Worm (Caenorhabditis elegans) whole organism, L1 larva: ENCODE data around the gene F38B2.3.

Source experiments
- C04F5.9 ChIP-seq: sonication (generic microtip); optimal IDR thresholded peaks from 2 replicates; lab custom pipeline; 2016; ENCODE audit warnings: missing genetic modification characterization, missing compliant biosample characterization
- C16A3.4 ChIP-seq: fragments of 150-350 bp; optimal IDR thresholded peaks from 2 replicates; lab custom pipeline; 2014; ENCODE audit warnings: missing biosample characterization, missing genetic modification characterization
- C34B4.2 ChIP-seq: sonication (generic microtip); optimal IDR thresholded peaks from 2 replicates; lab custom pipeline; 2017; ENCODE audit warnings: mild to moderate bottlenecking, missing genetic modification characterization, missing compliant biosample characterization
- aly-2 ChIP-seq: fragments of 150-350 bp; optimal IDR thresholded peaks from 2 replicates; lab custom pipeline; 2014; ENCODE audit warnings: missing biosample characterization, missing genetic modification characterization
- ama-1 ChIP-seq: fragments of 150-350 bp; optimal IDR thresholded peaks from 2 replicates; lab custom pipeline; 2014
- blmp-1 ChIP-seq: fragments of 150-350 bp; optimal IDR thresholded peaks from 2 replicates; lab custom pipeline; 2014; ENCODE audit warnings: missing biosample characterization, missing genetic modification characterization
- ceh-63 ChIP-seq: fragments of 200-800 bp; sonication (Bioruptor generic); optimal IDR thresholded peaks from 2 replicates; lab custom pipeline; 2018; ENCODE audit warnings: mild to moderate bottlenecking, missing genetic modification characterization, missing compliant biosample characterization
- ceh-8 ChIP-seq: fragments of 200-800 bp; sonication (Bioruptor generic); optimal IDR thresholded peaks from 2 replicates; lab custom pipeline; 2018; ENCODE audit warnings: mild to moderate bottlenecking, missing genetic modification characterization, moderate library complexity, missing compliant biosample characterization
- ceh-82 ChIP-seq, 3 experiments: fragments of 150-350 bp in 1 of 3; sonication (generic microtip) in 2 of 3; optimal IDR thresholded peaks; 2 replicates each; lab custom pipeline; 2014 to 2017; ENCODE audit warnings: missing biosample characterization in 3 of 3, missing genetic modification characterization in 3 of 3
- ces-1 ChIP-seq: fragments of 150-350 bp; optimal IDR thresholded peaks from 2 replicates; lab custom pipeline; 2014; ENCODE audit warnings: missing biosample characterization, missing genetic modification reagents, missing genetic modification characterization
- dpl-1 ChIP-seq, 3 experiments: fragments of 150-350 bp in 2 of 3; sonication (generic microtip) in 1 of 3; optimal IDR thresholded peaks; 2 replicates each; lab custom pipeline; 2014 to 2017; ENCODE audit warnings: missing biosample characterization in 3 of 3, missing genetic modification characterization in 3 of 3, missing genetic modification reagents in 3 of 3
- dsc-1 ChIP-seq: sonication (generic microtip); optimal IDR thresholded peaks from 2 replicates; lab custom pipeline; 2016; ENCODE audit warnings: mild to moderate bottlenecking, missing genetic modification characterization, missing compliant biosample characterization
- efl-1 ChIP-seq, 4 experiments: fragments of 150-350 bp; optimal IDR thresholded peaks in 3 of 4; peaks in 1 of 4; 1 replicate in 1 of 4; 2 replicates in 3 of 4; lab custom pipeline; 2014; ENCODE audit warnings: missing biosample characterization in 2 of 4, missing genetic modification characterization in 2 of 4, missing genetic modification reagents in 2 of 4
- egl-13 ChIP-seq: sonication (generic microtip); optimal IDR thresholded peaks from 2 replicates; lab custom pipeline; 2016; ENCODE audit warnings: missing genotype, missing genetic modification reagents, missing genetic modification characterization, missing compliant biosample characterization
- egl-27 ChIP-seq, 2 experiments: fragments of 150-350 bp in 1 of 2; sonication (generic microtip); optimal IDR thresholded peaks; 3 replicates each; lab custom pipeline; 2017 to 2018; ENCODE audit warnings: missing biosample characterization in 2 of 2, missing genetic modification characterization in 2 of 2, missing genetic modification reagents in 2 of 2
- elt-2 ChIP-seq: sonication (generic microtip); optimal IDR thresholded peaks from 2 replicates; lab custom pipeline; 2016; ENCODE audit warnings: missing genetic modification characterization, mild to moderate bottlenecking, inconsistent platforms, missing compliant biosample characterization, missing genetic modification reagents
- elt-3 ChIP-seq, 6 experiments: fragments of 150-350 bp in 1 of 6; sonication (generic microtip); optimal IDR thresholded peaks; 2 replicates each; lab custom pipeline; 2017 to 2018; ENCODE audit warnings: missing biosample characterization in 6 of 6, missing genetic modification characterization in 6 of 6, inconsistent platforms in 1 of 6
- ets-5 ChIP-seq: fragments of 200-800 bp; sonication (Bioruptor generic); IDR thresholded peaks from 2 replicates; pipeline ENCODE4 v1.3.6; 2022; ENCODE audit warnings: missing genetic modification characterization, missing compliant biosample characterization
- fkh-8 ChIP-seq: sonication (generic microtip); optimal IDR thresholded peaks from 2 replicates; lab custom pipeline; 2016; ENCODE audit warnings: mild to moderate bottlenecking, missing genetic modification characterization, missing compliant biosample characterization
- fos-1 ChIP-seq: fragments of 150-350 bp; optimal IDR thresholded peaks from 2 replicates; lab custom pipeline; 2014; ENCODE audit warnings: missing biosample characterization, missing genetic modification characterization
- grh-1 ChIP-seq: fragments of 200-800 bp; sonication (Bioruptor generic); IDR thresholded peaks from 2 replicates; pipeline ENCODE4 v1.3.6; 2022; ENCODE audit warnings: missing genetic modification reagents, missing genetic modification characterization, missing compliant biosample characterization
- hlh-4 ChIP-seq: sonication (generic microtip); optimal IDR thresholded peaks from 2 replicates; lab custom pipeline; 2016; ENCODE audit warnings: mild to moderate bottlenecking, missing genetic modification characterization, missing compliant biosample characterization
- irx-1 ChIP-seq: sonication (generic microtip); optimal IDR thresholded peaks from 2 replicates; lab custom pipeline; 2016; ENCODE audit warnings: missing genetic modification characterization, missing compliant biosample characterization
- isw-1 ChIP-seq: fragments of 200-800 bp; sonication (Bioruptor generic); IDR thresholded peaks from 2 replicates; pipeline ENCODE4 v1.3.6; 2022; ENCODE audit warnings: missing genetic modification characterization, missing compliant biosample characterization
- jun-1 ChIP-seq: fragments of 150-350 bp; optimal IDR thresholded peaks from 2 replicates; lab custom pipeline; 2014; ENCODE audit warnings: missing biosample characterization, missing genetic modification reagents, missing genetic modification characterization
- lin-13 ChIP-seq: fragments of 150-350 bp; optimal IDR thresholded peaks from 2 replicates; lab custom pipeline; 2014; ENCODE audit warnings: missing biosample characterization, missing genetic modification reagents, missing genetic modification characterization
- lin-14 ChIP-seq: fragments of 200-800 bp; sonication (Bioruptor generic); optimal IDR thresholded peaks from 2 replicates; lab custom pipeline; 2018; ENCODE audit warnings: mild to moderate bottlenecking, missing genetic modification characterization, moderate library complexity, missing compliant biosample characterization
- lin-35 ChIP-seq, 2 experiments: fragments of 150-350 bp; optimal IDR thresholded peaks; 2 replicates each; lab custom pipeline; 2014; ENCODE audit warnings: missing biosample characterization in 2 of 2, missing genetic modification characterization in 2 of 2, missing genetic modification reagents in 2 of 2
- mab-9 ChIP-seq: fragments of 200-800 bp; sonication (Bioruptor generic); IDR thresholded peaks from 2 replicates; pipeline ENCODE4 v1.3.6; 2022; ENCODE audit warnings: missing genetic modification reagents, missing genetic modification characterization, missing compliant biosample characterization
- mef-2 ChIP-seq: fragments of 150-350 bp; optimal IDR thresholded peaks from 2 replicates; lab custom pipeline; 2014; ENCODE audit warnings: missing biosample characterization, missing genetic modification characterization
- mep-1 ChIP-seq: fragments of 150-350 bp; optimal IDR thresholded peaks from 2 replicates; lab custom pipeline; 2014; ENCODE audit warnings: missing biosample characterization, missing genetic modification characterization
- nhr-11 ChIP-seq: fragments of 150-350 bp; optimal IDR thresholded peaks from 2 replicates; lab custom pipeline; 2014; ENCODE audit warnings: missing biosample characterization, missing genetic modification characterization
- nhr-20 ChIP-seq: sonication (generic microtip); optimal IDR thresholded peaks from 2 replicates; lab custom pipeline; 2016; ENCODE audit warnings: mild to moderate bottlenecking, missing genetic modification characterization, missing compliant biosample characterization
- nhr-28 ChIP-seq: fragments of 150-350 bp; optimal IDR thresholded peaks from 2 replicates; lab custom pipeline; 2014; ENCODE audit warnings: missing biosample characterization, missing genetic modification characterization
- nhr-71 ChIP-seq: sonication (generic microtip); optimal IDR thresholded peaks from 2 replicates; lab custom pipeline; 2016; ENCODE audit warnings: mild to moderate bottlenecking, missing genetic modification characterization, moderate library complexity, missing compliant biosample characterization
- nhr-84 ChIP-seq: sonication (generic microtip); optimal IDR thresholded peaks from 2 replicates; lab custom pipeline; 2017; ENCODE audit warnings: missing biosample characterization, missing genetic modification characterization
- nhr-85 ChIP-seq: sonication (generic microtip); peaks from one replicate; lab custom pipeline; 2016; ENCODE audit warnings: missing genetic modification characterization, inconsistent platforms, missing compliant biosample characterization
- nhr-90 ChIP-seq: sonication (generic microtip); optimal IDR thresholded peaks from 2 replicates; lab custom pipeline; 2016; ENCODE audit warnings: mild to moderate bottlenecking, missing genetic modification characterization, missing compliant biosample characterization; ENCODE audit not compliant: poor library complexity
- pqm-1 ChIP-seq: sonication (generic microtip); optimal IDR thresholded peaks from 3 replicates; lab custom pipeline; 2017; ENCODE audit warnings: missing biosample characterization, missing genetic modification characterization
- rnt-1 ChIP-seq: sonication (generic microtip); optimal IDR thresholded peaks from 2 replicates; lab custom pipeline; 2016; ENCODE audit warnings: mild to moderate bottlenecking, missing genetic modification characterization, moderate library complexity, missing compliant biosample characterization
- skn-1 ChIP-seq: fragments of 150-350 bp; optimal IDR thresholded peaks from 2 replicates; lab custom pipeline; 2014; ENCODE audit warnings: missing biosample characterization, missing genetic modification characterization
- snpc-4 ChIP-seq: fragments of 150-350 bp; optimal IDR thresholded peaks from 2 replicates; lab custom pipeline; 2014; ENCODE audit warnings: missing biosample characterization, missing genetic modification characterization
- snu-23 ChIP-seq: sonication (generic microtip); optimal IDR thresholded peaks from 2 replicates; lab custom pipeline; 2016; ENCODE audit warnings: missing genetic modification characterization, missing compliant biosample characterization
- sox-4 ChIP-seq: sonication (generic microtip); optimal IDR thresholded peaks from 2 replicates; lab custom pipeline; 2016; ENCODE audit warnings: missing genetic modification characterization, missing compliant biosample characterization
- tbx-2 ChIP-seq: sonication (generic microtip); optimal IDR thresholded peaks from 2 replicates; lab custom pipeline; 2016; ENCODE audit warnings: missing genetic modification characterization, missing compliant biosample characterization
- unc-130 ChIP-seq: fragments of 150-350 bp; optimal IDR thresholded peaks from 2 replicates; lab custom pipeline; 2017; ENCODE audit warnings: missing biosample characterization, missing genetic modification characterization, inconsistent platforms
- unc-62 ChIP-seq: fragments of 150-350 bp; optimal IDR thresholded peaks from 2 replicates; lab custom pipeline; 2014; ENCODE audit warnings: missing biosample characterization, missing genetic modification reagents, missing genetic modification characterization
- unc-86 ChIP-seq: sonication (generic microtip); optimal IDR thresholded peaks from 2 replicates; lab custom pipeline; 2016; ENCODE audit warnings: missing genetic modification characterization, missing compliant biosample characterization
- unc-98 ChIP-seq: fragments of 200-800 bp; sonication (Bioruptor generic); IDR thresholded peaks from 2 replicates; pipeline ENCODE4 v1.3.6; 2022; ENCODE audit warnings: missing genetic modification characterization, missing compliant biosample characterization
- vab-15 ChIP-seq: sonication (generic microtip); optimal IDR thresholded peaks from 2 replicates; lab custom pipeline; 2017; ENCODE audit warnings: missing genotype, mild to moderate bottlenecking, missing genetic modification characterization, missing compliant biosample characterization
- xbp-1 ChIP-seq: sonication (generic microtip); optimal IDR thresholded peaks from 2 replicates; lab custom pipeline; 2016; ENCODE audit warnings: missing genetic modification characterization, missing compliant biosample characterization
- zag-1 ChIP-seq: fragments of 150-350 bp; optimal IDR thresholded peaks from 2 replicates; lab custom pipeline; 2014; ENCODE audit warnings: missing biosample characterization, missing genetic modification characterization
- zip-4 ChIP-seq: fragments of 200-800 bp; sonication (Bioruptor generic); optimal IDR thresholded peaks from 2 replicates; lab custom pipeline; 2018; ENCODE audit warnings: mild to moderate bottlenecking, missing genetic modification characterization, moderate library complexity, missing compliant biosample characterization

The F38B2.3 gene

DNA sequence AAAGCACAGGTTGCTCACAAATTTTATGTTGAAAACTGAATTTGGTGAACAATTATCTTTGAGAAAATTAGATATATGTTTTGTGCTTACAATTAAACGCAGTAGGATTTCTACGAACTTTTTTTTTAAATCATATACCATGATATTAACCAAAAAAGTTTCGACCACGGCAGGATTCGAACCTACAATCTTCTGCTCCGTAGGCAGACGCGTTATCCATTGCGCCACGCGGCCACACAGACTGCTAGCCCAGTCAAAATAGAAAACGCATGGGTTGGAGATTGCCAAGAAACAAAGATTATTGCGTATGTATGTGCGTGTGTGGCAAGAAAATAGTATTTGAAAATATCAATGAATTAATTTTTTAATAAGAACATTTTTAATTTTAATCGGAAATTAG is 33.7 kb downstream of the F38B2.3 start (continued):
- no peak for TF ChIP-seq nhr-28 (tag; lab: Kevin White, UChicago)
- TF ChIP-seq mep-1 = peak; percentile 43
- peak; percentile 79 for TF ChIP-seq C16A3.4
- peak; percentile 46 for TF ChIP-seq fos-1 (tag; lab: Kevin White, UChicago)
- peak; percentile 22 for TF ChIP-seq sox-4 (tag; lab: Kevin White, UChicago)
- peak; percentile 54 for TF ChIP-seq dsc-1
- peak; percentile 55 for TF ChIP-seq xbp-1 (tag; lab: Kevin White, UChicago)
- TF ChIP-seq ets-5 = no peak
- TF ChIP-seq jun-1 = peak; percentile 9
- no peak for TF ChIP-seq zip-4
- peak in 2 of 3 experiments; percentile 19 to 25 for TF ChIP-seq ceh-82 (tag; optimal IDR thresholded peaks at IDR 0.05; lab: Kevin White, UChicago)
- peak; percentile 23 for TF ChIP-seq blmp-1 (tag; lab: Kevin White, UChicago)
- TF ChIP-seq egl-27 (tag; optimal IDR thresholded peaks at IDR 0.05; lab: Kevin White, UChicago) = no peak
- TF ChIP-seq nhr-90 (tag; lab: Kevin White, UChicago) = peak; percentile 72
- TF ChIP-seq rnt-1 (tag; lab: Kevin White, UChicago) = peak; percentile 41
- TF ChIP-seq pqm-1 (tag; lab: Kevin White, UChicago) = no peak
- no peak for TF ChIP-seq lin-13 (GFP tag; lab: Kevin White, UChicago)
- no peak for TF ChIP-seq C04F5.9 (tag; lab: Kevin White, UChicago)
- TF ChIP-seq fkh-8 (tag; lab: Kevin White, UChicago) = peak; percentile 55
- peak in 1 of 2 experiments; percentile 14 for TF ChIP-seq efl-1 (optimal IDR thresholded peaks at IDR 0.05; lab: Kevin White, UChicago)
- no peak for TF ChIP-seq efl-1 (GFP tag; optimal IDR thresholded peaks at IDR 0.05 in 1 of 2; lab: Kevin White, UChicago)
- TF ChIP-seq mef-2 (tag; lab: Kevin White, UChicago) = no peak
- no peak for TF ChIP-seq mab-9 (GFP tag; lab: Robert Waterston, UW)
- peak in 2 of 6 experiments; percentile 12 to 25 for TF ChIP-seq elt-3 (tag; optimal IDR thresholded peaks at IDR 0.05; lab: Kevin White, UChicago)
- peak; percentile 70 for TF ChIP-seq unc-130 (tag; lab: Kevin White, UChicago)
- TF ChIP-seq skn-1 (tag; lab: Kevin White, UChicago) = peak; percentile 52
- peak; percentile 81 for TF ChIP-seq snu-23
- TF ChIP-seq vab-15 = no peak
- TF ChIP-seq aly-2 = no peak
- no peak for TF ChIP-seq unc-86 (tag; lab: Kevin White, UChicago)
- no peak for TF ChIP-seq ceh-8
- TF ChIP-seq nhr-85 (tag; lab: Kevin White, UChicago) = peak; percentile 79

DNA sequence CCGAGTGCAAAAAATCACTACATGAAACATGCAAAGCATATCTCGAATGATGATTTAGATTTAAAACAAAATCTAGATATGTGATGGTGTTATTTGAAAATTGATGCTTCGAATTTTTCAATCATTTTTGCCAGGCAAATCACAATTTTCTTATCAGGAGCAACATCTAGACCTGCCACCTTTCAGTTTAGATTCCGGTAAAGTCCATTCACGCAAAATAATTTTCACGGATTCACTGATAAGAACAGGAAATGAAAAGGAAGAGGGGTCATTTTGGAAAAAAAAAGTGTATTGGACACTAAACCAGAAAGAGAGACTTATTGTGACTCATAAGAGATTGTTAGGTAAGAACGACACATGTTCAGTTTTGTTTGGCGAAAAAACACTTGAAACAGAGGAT is 34.2 kb downstream of the F38B2.3 start:
- TF ChIP-seq vab-15 (no peak), elt-2 (peak; percentile 66), lin-35 (GFP tag; optimal IDR thresholded peaks at IDR 0.05; lab: Kevin White, UChicago) (no peak), snpc-4 (no peak)

DNA sequence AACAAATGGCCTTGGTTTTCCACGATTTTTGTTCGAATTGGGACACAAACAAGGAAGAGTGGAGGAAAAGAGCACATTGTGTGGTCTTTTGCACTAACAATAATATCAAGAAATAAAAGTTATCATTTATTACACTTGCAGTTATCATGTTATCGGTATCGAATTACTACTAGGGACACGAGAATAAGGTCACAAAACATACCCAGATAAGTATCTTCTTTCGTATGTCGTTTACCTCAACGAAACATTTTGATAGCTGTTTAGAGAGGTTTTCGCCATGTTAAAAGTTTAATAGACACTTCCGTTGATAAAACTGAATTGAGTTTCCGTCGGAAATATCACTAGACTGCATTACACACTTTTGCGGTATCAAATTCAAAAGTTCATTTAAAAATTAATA is 35.2 kb downstream of the F38B2.3 start:
- no peak for TF ChIP-seq unc-98
- TF ChIP-seq nhr-71 (tag; lab: Kevin White, UChicago) = peak; percentile 11
- no peak for TF ChIP-seq nhr-84
- no peak for TF ChIP-seq unc-62 (GFP tag; lab: Kevin White, UChicago)
- TF ChIP-seq ama-1 (lab: Kevin White, UChicago) = no peak
- peak; percentile 50 for TF ChIP-seq lin-14 (GFP tag; lab: Kevin White, UChicago)
- no peak for TF ChIP-seq ceh-63
- TF ChIP-seq C34B4.2 = no peak
- TF ChIP-seq ces-1 = no peak
- TF ChIP-seq snu-23 = no peak
- TF ChIP-seq grh-1 (GFP tag; lab: Robert Waterston, UW) = no peak
- TF ChIP-seq hlh-4 (tag; lab: Kevin White, UChicago) = no peak
- no peak for TF ChIP-seq zag-1 (tag; lab: Kevin White, UChicago)
- no peak for TF ChIP-seq nhr-11
- no peak for TF ChIP-seq mep-1
- peak; percentile 13 for TF ChIP-seq nhr-20
- TF ChIP-seq isw-1 (GFP tag; lab: Robert Waterston, UW) = no peak
- TF ChIP-seq dpl-1 (GFP tag; optimal IDR thresholded peaks at IDR 0.05; lab: Kevin White, UChicago) = no peak
- no peak for TF ChIP-seq egl-13 (tag; lab: Kevin White, UChicago)
- TF ChIP-seq tbx-2 = no peak
- TF ChIP-seq elt-3 (tag; optimal IDR thresholded peaks at IDR 0.05; lab: Kevin White, UChicago) = peak in 4 of 6 experiments; percentile 31 to 53 (median 37)
- no peak for TF ChIP-seq irx-1 (tag; lab: Kevin White, UChicago)
